Worm (Caenorhabditis elegans): Measurements from ENCODE around the gene asp-6.

ce11 chrV:8300935-8301535 lies 32.3 kb upstream of the asp-6 start, which contains the start of gene W02D7.6:
- no peak for TF ChIP-seq F13H6.1 (tag; optimal IDR thresholded peaks at IDR 0.05)
- no peak for TF ChIP-seq ztf-16 (tag; optimal IDR thresholded peaks at IDR 0.05)
- no peak for TF ChIP-seq pqm-1 (tag; optimal IDR thresholded peaks at IDR 0.05)
- TF ChIP-seq sox-4 (tag; optimal IDR thresholded peaks at IDR 0.05) = no peak
- TF ChIP-seq dve-1 (tag; optimal IDR thresholded peaks at IDR 0.05) = no peak
- no peak for TF ChIP-seq pag-3 (tag; optimal IDR thresholded peaks at IDR 0.05; ENCODE audit: borderline replicate concordance)
